Fruit fly (Drosophila melanogaster): ENCODE results near the gene CG13075.

DNA sequence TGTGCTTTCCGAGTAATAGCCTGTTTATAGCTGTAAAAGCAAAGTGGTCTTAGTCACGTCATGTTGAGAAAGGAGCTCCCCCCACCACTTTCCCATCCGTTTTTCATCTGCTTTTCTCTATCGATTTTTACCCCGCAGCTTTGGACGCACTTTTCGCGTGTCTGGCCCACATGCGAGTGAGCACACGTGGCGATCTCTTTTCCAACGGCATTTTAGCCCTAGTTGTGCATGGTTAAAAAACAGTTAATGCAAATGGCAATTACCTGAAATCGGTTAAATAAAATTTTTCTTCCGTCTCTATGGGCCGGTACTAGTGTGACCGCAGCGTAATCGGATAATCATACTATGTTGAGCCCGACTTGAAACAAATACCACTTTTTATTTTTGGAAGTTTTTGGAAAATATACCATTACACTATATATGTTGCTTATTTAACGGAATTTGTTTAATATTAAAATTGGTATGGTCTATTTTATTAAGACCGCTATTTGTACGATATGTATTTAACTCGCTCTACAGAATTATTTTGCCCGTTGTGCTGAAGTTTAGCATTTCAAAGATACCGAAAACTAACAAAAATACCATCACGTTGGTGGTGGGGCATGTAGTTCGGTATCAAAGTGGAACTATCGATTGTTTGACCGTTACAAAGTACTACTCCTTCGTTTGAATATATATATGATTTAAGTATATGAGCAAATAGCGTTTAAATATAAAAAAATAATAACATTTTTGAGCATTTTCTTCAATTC is 28.5 kb downstream of the CG13075 start, which contains the start of gene Zn72D:
- TF ChIP-seq insv (optimal IDR thresholded peaks at IDR 0.05): no peak
- TF ChIP-seq ttk (optimal IDR thresholded peaks at IDR 0.05): no peak
- TF ChIP-seq h (optimal IDR thresholded peaks at IDR 0.05): no peak
- no peak for TF ChIP-seq psq (optimal IDR thresholded peaks at IDR 0.05)
